Worm (Caenorhabditis elegans) whole organism, L4 larva: ENCODE results near the gene zip-11.

Experiments
- ZK337.2 ChIP-seq: fragments of 200-800 bp; sonication (Bioruptor generic); IDR thresholded peaks from 2 replicates; pipeline ENCODE4 v1.3.6; 2022; ENCODE audit warnings: missing genetic modification reagents, missing genetic modification characterization, missing compliant biosample characterization
- ceh-82 ChIP-seq: sonication (generic microtip); optimal IDR thresholded peaks from 2 replicates; lab custom pipeline; 2017; ENCODE audit warnings: missing biosample characterization, missing genetic modification characterization
- dpl-1 ChIP-seq: fragments of 150-350 bp; optimal IDR thresholded peaks from 2 replicates; lab custom pipeline; 2014; ENCODE audit warnings: missing biosample characterization, missing genetic modification reagents, missing genetic modification characterization
- hlh-11 ChIP-seq: fragments of 200-800 bp; sonication (Bioruptor generic); optimal IDR thresholded peaks from 2 replicates; lab custom pipeline; 2018; ENCODE audit warnings: mild to moderate bottlenecking, missing genetic modification characterization, missing compliant biosample characterization
- lin-15B ChIP-seq: fragments of 150-350 bp; sonication (generic microtip); optimal IDR thresholded peaks from 3 replicates; lab custom pipeline; 2014; ENCODE audit warnings: missing biosample characterization, missing genetic modification characterization
- lin-38 ChIP-seq: fragments of 200-800 bp; sonication (Bioruptor generic); IDR thresholded peaks from 2 replicates; pipeline ENCODE4 v1.3.6; 2022; ENCODE audit warnings: missing genetic modification reagents, missing genetic modification characterization, missing compliant biosample characterization
- madf-9 ChIP-seq: fragments of 200-800 bp; sonication (Bioruptor generic); conservative IDR thresholded peaks from 2 replicates; pipeline ENCODE4 v1.3.6; 2022; ENCODE audit warnings: missing genetic modification reagents, missing genetic modification characterization, missing compliant biosample characterization
- mdl-1 ChIP-seq, 2 experiments: fragments of 150-350 bp in 1 of 2; sonication (generic microtip) in 1 of 2; optimal IDR thresholded peaks; 2 replicates each; lab custom pipeline; 2014 to 2017; ENCODE audit warnings: missing biosample characterization in 2 of 2, missing genetic modification characterization in 2 of 2
- mes-2 ChIP-seq: sonication (generic microtip); optimal IDR thresholded peaks from 2 replicates; lab custom pipeline; 2016; ENCODE audit warnings: missing genotype, mild to moderate bottlenecking, missing genetic modification characterization, missing compliant biosample characterization; ENCODE audit not compliant: poor library complexity, severe bottlenecking
- php-3 ChIP-seq: fragments of 200-800 bp; sonication (Bioruptor generic); IDR thresholded peaks from 2 replicates; pipeline ENCODE4 v1.3.6; 2022; ENCODE audit warnings: missing genetic modification reagents, missing genetic modification characterization, missing compliant biosample characterization
- spr-3 ChIP-seq: fragments of 200-800 bp; sonication (Bioruptor generic); optimal IDR thresholded peaks from 2 replicates; lab custom pipeline; 2018; ENCODE audit warnings: mild to moderate bottlenecking, missing genetic modification characterization, missing compliant biosample characterization
- unc-39 ChIP-seq: sonication (generic microtip); optimal IDR thresholded peaks from 2 replicates; lab custom pipeline; 2017; ENCODE audit warnings: missing biosample characterization, missing genetic modification characterization

- TF ChIP-seq dpl-1 (GFP tag; lab: Kevin White, UChicago) (no peak), mes-2 (tag; lab: Kevin White, UChicago) (no peak), lin-38 (GFP tag; lab: Robert Waterston, UW) (no peak; the same call in 1 of the 2 replicates), ceh-82 (no peak), unc-39 (tag; lab: Kevin White, UChicago) (no peak), lin-15B (tag; lab: Kevin White, UChicago) (no peak), php-3 (GFP tag; lab: Robert Waterston, UW) (no peak), hlh-11 (no peak), mdl-1 (tag; optimal IDR thresholded peaks at IDR 0.05; lab: Kevin White, UChicago) (no peak), ZK337.2 (no peak), madf-9 (no peak), spr-3 (GFP tag; lab: Kevin White, UChicago) (no peak)
Observed at ce11 chrIV:3293800-3294493, 17.1 kb upstream of the zip-11 start.
